Fruit fly (Drosophila melanogaster): ENCODE measurements around the gene cyc.

The cyc gene

DNA sequence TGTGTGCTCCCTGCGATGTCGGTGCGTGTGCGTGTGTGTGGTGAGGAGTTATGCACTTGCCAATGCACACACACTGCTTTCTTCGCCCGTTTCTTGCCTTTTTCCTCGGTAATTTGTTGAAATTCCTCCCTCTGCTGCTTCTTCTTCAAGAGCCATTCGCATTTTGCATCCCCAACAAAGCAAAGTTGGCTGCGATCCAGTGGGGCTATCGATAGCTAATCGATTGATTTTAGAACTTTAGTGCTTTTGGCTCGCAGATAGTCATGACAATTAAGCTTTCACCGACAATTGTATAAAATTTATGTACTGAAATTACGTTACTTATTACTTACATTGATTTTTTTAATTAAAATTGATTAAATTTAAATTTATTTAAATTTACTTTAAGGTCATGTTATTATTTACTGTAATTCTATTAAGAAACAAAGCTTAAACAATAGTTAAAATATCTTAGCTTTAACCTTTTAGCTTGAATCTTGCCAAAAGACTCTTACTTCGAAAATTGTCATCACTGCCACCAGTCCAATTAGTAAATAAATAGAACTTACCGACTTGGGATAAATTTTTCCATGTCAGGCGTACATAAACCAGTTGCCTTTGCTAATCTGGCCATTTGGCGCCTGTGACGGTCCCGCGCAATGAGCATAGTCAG lies 18.5 kb upstream of the cyc start, which contains the start of the genes trc and CG32221 (continued):
- peak; percentile 59 for TF ChIP-seq Rx (GFP tag; IDR thresholded peaks at IDR 0.05)
- no peak for TF ChIP-seq Sox100B (GFP tag; optimal IDR thresholded peaks at IDR 0.05)
- no peak for TF ChIP-seq prd (optimal IDR thresholded peaks at IDR 0.05)
- no peak for TF ChIP-seq prd (GFP tag; IDR thresholded peaks at IDR 0.05)
- TF ChIP-seq CG4328 (GFP tag; optimal IDR thresholded peaks at IDR 0.05) = peak; percentile 65
- no peak for TF ChIP-seq peb (GFP tag; IDR thresholded peaks at IDR 0.05)
- peak; percentile 49 for TF ChIP-seq Aef1 (GFP tag; IDR thresholded peaks at IDR 0.05)
- no peak for TF ChIP-seq CG16863 (GFP tag; optimal IDR thresholded peaks at IDR 0.05)
- TF ChIP-seq CG6813 (GFP tag; optimal IDR thresholded peaks at IDR 0.05) = no peak
- TF ChIP-seq CG2678 (tag; optimal IDR thresholded peaks at IDR 0.05) = no peak
- TF ChIP-seq wor (GFP tag; IDR thresholded peaks at IDR 0.05) = no peak
- peak; percentile 34 for TF ChIP-seq tin (GFP tag; optimal IDR thresholded peaks at IDR 0.05)
- TF ChIP-seq hkb (optimal IDR thresholded peaks at IDR 0.05) = no peak
- no peak for TF ChIP-seq hkb (GFP tag; IDR thresholded peaks at IDR 0.05)
- no peak for TF ChIP-seq Poxn (GFP tag; IDR thresholded peaks at IDR 0.05)
- no peak for TF ChIP-seq Dip2 (GFP tag; IDR thresholded peaks at IDR 0.05)
- TF ChIP-seq Hr78 (GFP tag; optimal IDR thresholded peaks at IDR 0.05) = no peak
- no peak for TF ChIP-seq CG10209 (GFP tag; optimal IDR thresholded peaks at IDR 0.05)
- TF ChIP-seq HmgD (GFP tag; optimal IDR thresholded peaks at IDR 0.05) = no peak
- TF ChIP-seq CG2199 (GFP tag; IDR thresholded peaks at IDR 0.05) = no peak
- TF ChIP-seq Abd-B (GFP tag; optimal IDR thresholded peaks at IDR 0.05) = no peak
- TF ChIP-seq Dip3 (GFP tag; optimal IDR thresholded peaks at IDR 0.05) = no peak
- TF ChIP-seq CG32532 (GFP tag; IDR thresholded peaks at IDR 0.05) = peak; percentile 71
- peak; percentile 36; the same call in 1 of the 2 replicates for TF ChIP-seq tna (GFP tag; IDR thresholded peaks at IDR 0.05; ENCODE audit: partially characterized antibody)
- TF ChIP-seq Chrac-16 (GFP tag; optimal IDR thresholded peaks at IDR 0.05) = peak; percentile 8
- no peak for TF ChIP-seq Nf-YA (GFP tag; IDR thresholded peaks at IDR 0.05)
- no peak for TF ChIP-seq Bdp1 (GFP tag; optimal IDR thresholded peaks at IDR 0.05)
- no peak for TF ChIP-seq eve (GFP tag; optimal IDR thresholded peaks at IDR 0.05)
- no peak for TF ChIP-seq vfl (GFP tag; optimal IDR thresholded peaks at IDR 0.05)
- peak; percentile 44 for TF ChIP-seq CG4424 (GFP tag; optimal IDR thresholded peaks at IDR 0.05)
- peak; percentile 48 for TF ChIP-seq Antp (GFP tag; optimal IDR thresholded peaks at IDR 0.05)
- no peak for TF ChIP-seq Dfd (GFP tag; optimal IDR thresholded peaks at IDR 0.05)
- TF ChIP-seq Trl (optimal IDR thresholded peaks at IDR 0.05) = no peak
- no peak for TF ChIP-seq Trl (GFP tag; optimal IDR thresholded peaks at IDR 0.05)
- TF ChIP-seq CG3995 (GFP tag; optimal IDR thresholded peaks at IDR 0.05) = peak; percentile 54
- TF ChIP-seq Optix (GFP tag; IDR thresholded peaks at IDR 0.05) = no peak
- peak; percentile 53; the same call in 2 of the 4 replicates for TF ChIP-seq Gug (GFP tag; IDR thresholded peaks at IDR 0.05)
- TF ChIP-seq sr (GFP tag; IDR thresholded peaks at IDR 0.05) = peak; percentile 54; the same call in 1 of the 3 replicates
- TF ChIP-seq br (optimal IDR thresholded peaks at IDR 0.05) = no peak
- TF ChIP-seq toy (GFP tag; IDR thresholded peaks at IDR 0.05) = no peak
- no peak for TF ChIP-seq CG15601 (tag; optimal IDR thresholded peaks at IDR 0.05)
- TF ChIP-seq fru (optimal IDR thresholded peaks at IDR 0.05) = no peak
- peak; percentile 54 for TF ChIP-seq nerfin-1 (tag; optimal IDR thresholded peaks at IDR 0.05)
- peak; percentile 61 for TF ChIP-seq CG11247 (GFP tag; IDR thresholded peaks at IDR 0.05)
- no peak for TF ChIP-seq Kr (GFP tag; optimal IDR thresholded peaks at IDR 0.05)
